Worm (Caenorhabditis elegans): ENCODE data around the gene R11D1.10.

The R11D1.10 gene

ce11 chrV:12732734-12733133, 3.4 kb downstream of the R11D1.10 start:
- peak; percentile 77 for TF ChIP-seq pqm-1 (tag; optimal IDR thresholded peaks at IDR 0.05)
- peak; percentile 87 for TF ChIP-seq elt-2 (tag; optimal IDR thresholded peaks at IDR 0.05)
- TF ChIP-seq nhr-28 (tag; optimal IDR thresholded peaks at IDR 0.05): no peak
- no peak for TF ChIP-seq elt-3 (tag; optimal IDR thresholded peaks at IDR 0.05)
- TF ChIP-seq pha-4 (tag; optimal IDR thresholded peaks at IDR 0.05): peak; percentile 23

DNA sequence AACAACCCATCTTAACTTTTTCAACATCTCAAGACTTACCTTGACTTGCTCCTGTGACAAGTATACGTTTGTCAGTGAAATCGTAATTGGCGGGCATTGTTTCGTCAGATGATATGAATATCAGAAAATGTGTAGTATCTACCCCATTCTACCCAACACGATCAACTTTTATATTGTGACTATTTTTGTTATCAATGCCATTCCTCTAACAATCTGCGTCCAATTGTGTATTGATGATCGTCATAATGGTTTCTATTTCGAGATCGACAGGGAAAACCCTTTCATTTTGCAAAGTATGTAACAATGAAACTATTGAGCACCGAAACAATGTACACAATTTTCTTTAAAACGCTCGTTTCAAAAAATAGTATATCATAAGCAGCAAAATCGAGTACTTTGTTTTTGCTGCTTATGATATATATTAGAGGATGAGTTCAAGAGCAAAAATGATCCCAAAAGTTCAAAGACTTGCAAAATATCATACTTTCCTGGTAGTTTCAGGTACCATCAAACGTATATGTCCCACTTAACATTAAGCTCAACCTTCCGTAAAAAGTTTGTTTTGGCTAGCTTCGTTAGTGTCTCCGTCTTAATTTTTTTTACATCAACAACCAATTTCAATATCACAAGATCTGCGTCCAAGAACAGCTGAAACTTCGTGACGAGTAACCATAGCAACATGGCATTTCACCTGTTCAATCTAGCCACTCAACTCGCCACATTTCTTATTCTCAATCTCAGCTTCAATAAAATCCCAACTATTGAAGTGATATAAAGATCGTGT, 4.3 kb downstream of the R11D1.10 start, which contains the start of the genes dhs-21 and xbx-9:
Gene dhs-21, minus strand, starts transcription at position 181 of the 784 bp plus-strand sequence.
Gene xbx-9, plus strand, starts transcription at position 734 of the 784 bp plus-strand sequence.
- TF ChIP-seq elt-1 (tag; optimal IDR thresholded peaks at IDR 0.05) (no peak), nhr-43 (tag; optimal IDR thresholded peaks at IDR 0.05; ENCODE audit: poor library complexity, severe bottlenecking) (no peak), pha-4 (tag; optimal IDR thresholded peaks at IDR 0.05) (peak; percentile 12), mml-1 (tag; optimal IDR thresholded peaks at IDR 0.05) (no peak), pqm-1 (tag; optimal IDR thresholded peaks at IDR 0.05) (peak; percentile 86), elt-3 (tag; optimal IDR thresholded peaks at IDR 0.05) (peak in 1 of 3 experiments; percentile 26), ceh-9 (tag; optimal IDR thresholded peaks at IDR 0.05) (no peak), nhr-76 (tag; optimal IDR thresholded peaks at IDR 0.05) (no peak), nhr-23 (tag; optimal IDR thresholded peaks at IDR 0.05) (no peak), elt-2 (tag; optimal IDR thresholded peaks at IDR 0.05) (peak; percentile 79), jun-1 (tag; optimal IDR thresholded peaks at IDR 0.05) (peak; percentile 54), fkh-2 (tag; optimal IDR thresholded peaks at IDR 0.05) (no peak), lin-15B (tag; optimal IDR thresholded peaks at IDR 0.05) (no peak), unc-39 (tag; optimal IDR thresholded peaks at IDR 0.05) (no peak)

DNA sequence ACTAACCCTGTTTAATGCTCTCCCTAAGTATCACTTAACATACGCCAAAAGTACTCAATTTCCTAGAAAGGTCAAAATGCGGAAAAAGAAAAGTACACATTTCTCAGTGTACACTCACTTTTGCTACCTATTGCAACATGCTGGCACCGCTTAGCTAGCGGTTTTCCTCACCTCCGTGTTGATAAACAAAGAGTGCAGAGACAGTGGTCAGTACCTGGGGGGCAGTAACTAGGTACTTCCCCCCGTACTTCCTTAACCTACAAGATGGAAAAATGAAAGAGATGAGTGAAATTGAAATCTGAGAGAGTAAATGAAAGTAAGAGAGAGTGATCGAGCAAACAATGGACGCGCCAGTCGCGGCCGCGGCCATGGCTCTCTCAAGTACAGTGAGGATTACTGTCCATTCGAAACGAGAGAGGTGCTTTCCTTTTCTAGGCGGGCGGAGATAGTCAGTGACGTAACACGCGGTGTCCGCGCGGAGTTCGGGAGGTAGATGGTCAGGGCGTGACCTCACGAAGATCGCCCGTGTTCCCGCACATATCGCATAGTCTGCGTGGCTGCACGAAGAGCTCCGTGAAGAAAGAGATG, 6.9 kb downstream of the R11D1.10 start, which contains the start of gene cky-1:
Gene cky-1, plus strand, starts transcription at position 538 of the 588 bp plus-strand sequence.
- TF ChIP-seq jun-1 (tag; optimal IDR thresholded peaks at IDR 0.05): no peak
- no peak for TF ChIP-seq skn-1 (tag; optimal IDR thresholded peaks at IDR 0.05)
- no peak for TF ChIP-seq mdl-1 (tag; optimal IDR thresholded peaks at IDR 0.05)
- no peak for TF ChIP-seq snpc-4 (tag; optimal IDR thresholded peaks at IDR 0.05)
- TF ChIP-seq nfya-1 (tag; optimal IDR thresholded peaks at IDR 0.05; ENCODE audit: insufficient read depth): no peak
- no peak for TF ChIP-seq nhr-23 (tag; optimal IDR thresholded peaks at IDR 0.05)
- no peak for TF ChIP-seq aly-2 (tag; optimal IDR thresholded peaks at IDR 0.05)
- TF ChIP-seq pha-4 (tag; optimal IDR thresholded peaks at IDR 0.05): peak; percentile 19

DNA sequence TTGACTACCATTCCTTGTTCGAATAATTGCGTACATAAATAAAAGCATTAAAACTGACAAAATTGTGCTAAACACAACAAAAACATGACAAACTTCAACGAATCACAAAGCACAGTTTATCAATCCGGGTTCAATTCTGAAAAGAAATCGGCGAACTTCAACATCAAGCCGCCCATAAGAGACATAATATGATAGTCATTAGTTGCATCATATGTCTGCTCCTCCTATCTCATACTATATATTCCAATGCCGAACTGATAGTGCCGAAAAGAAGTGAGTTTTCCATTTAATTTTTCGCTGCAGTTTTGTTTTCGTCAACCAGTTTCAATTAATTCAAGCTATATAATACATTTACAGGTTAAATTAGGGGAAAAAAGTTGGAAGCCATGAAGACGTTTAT, 12.4 kb downstream of the R11D1.10 start, which contains the start of gene hrg-7:
Gene hrg-7, plus strand, starts transcription at position 358 of the 400 bp plus-strand sequence.
- peak; percentile 62 for TF ChIP-seq skn-1 (tag; optimal IDR thresholded peaks at IDR 0.05)
- TF ChIP-seq unc-62 (GFP tag; optimal IDR thresholded peaks at IDR 0.05): no peak
- peak; percentile 95 for TF ChIP-seq elt-2 (tag; optimal IDR thresholded peaks at IDR 0.05)

DNA sequence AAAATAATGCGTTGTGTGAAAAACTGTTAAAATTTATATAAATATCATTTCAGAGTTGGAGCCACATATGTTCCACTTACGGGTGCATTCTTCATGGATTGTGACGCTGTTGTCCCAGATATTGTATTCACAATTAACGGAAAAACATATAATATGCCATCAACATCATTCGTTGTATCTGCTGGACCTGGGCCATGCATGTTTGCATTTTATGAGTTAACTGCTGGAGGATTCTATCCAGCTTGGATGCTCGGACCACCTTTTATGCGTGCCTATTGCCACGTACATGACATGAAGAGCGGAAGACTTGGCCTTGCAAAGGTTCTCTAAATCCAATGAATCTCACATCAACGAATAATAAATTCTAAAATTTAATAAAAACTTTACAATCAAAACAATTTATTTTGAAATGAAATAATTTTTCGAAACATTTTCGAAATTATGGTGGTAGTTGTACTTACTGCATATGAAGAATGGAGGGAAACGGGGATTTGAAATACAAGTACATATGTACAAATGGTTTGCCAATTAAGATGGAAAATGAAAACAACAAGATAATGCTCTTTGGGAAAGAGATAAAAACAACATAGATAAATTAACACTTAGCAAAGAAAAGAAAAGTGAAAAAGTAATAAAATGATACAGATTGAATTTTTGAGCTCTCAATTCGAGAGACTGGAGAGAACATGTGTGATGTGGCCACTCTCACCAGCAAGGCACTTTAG, 14.6 kb downstream of the R11D1.10 start:
- TF ChIP-seq tbx-2 (tag; optimal IDR thresholded peaks at IDR 0.05) (no peak), elt-2 (tag; optimal IDR thresholded peaks at IDR 0.05) (peak; percentile 28), nfya-1 (tag; optimal IDR thresholded peaks at IDR 0.05; ENCODE audit: insufficient read depth) (no peak), ztf-4 (tag; optimal IDR thresholded peaks at IDR 0.05) (no peak)

- peak; percentile 92 for TF ChIP-seq elt-2 (tag; optimal IDR thresholded peaks at IDR 0.05)
- TF ChIP-seq pqm-1 (tag; optimal IDR thresholded peaks at IDR 0.05): peak; percentile 42
- no peak for TF ChIP-seq unc-62 (GFP tag; optimal IDR thresholded peaks at IDR 0.05)
- no peak for TF ChIP-seq pha-4 (tag; optimal IDR thresholded peaks at IDR 0.05)
These were observed 15.7 kb downstream of the R11D1.10 start, which contains the start of gene C15C8.7 for ce11 chrV:12744979-12745378. TSS of gene C15C8.7 (minus strand) at chrV:12745050.

ce11 chrV:12747431-12747830, 18.1 kb downstream of the R11D1.10 start, which contains the start of gene C15C8.4:
TSS of gene C15C8.4 (minus strand) at chrV:12747463.
- TF ChIP-seq elt-2 (tag; optimal IDR thresholded peaks at IDR 0.05) (no peak), jun-1 (tag; optimal IDR thresholded peaks at IDR 0.05) (no peak), nhr-77 (tag; optimal IDR thresholded peaks at IDR 0.05) (no peak), hmg-11 (tag; optimal IDR thresholded peaks at IDR 0.05) (no peak), zag-1 (tag; optimal IDR thresholded peaks at IDR 0.05) (no peak), tbx-2 (tag; optimal IDR thresholded peaks at IDR 0.05) (no peak), lsy-12 (tag; optimal IDR thresholded peaks at IDR 0.05) (no peak), aly-2 (tag; optimal IDR thresholded peaks at IDR 0.05) (no peak), nhr-23 (tag; optimal IDR thresholded peaks at IDR 0.05) (no peak), ceh-28 (tag; optimal IDR thresholded peaks at IDR 0.05) (peak; percentile 18), nhr-12 (tag; optimal IDR thresholded peaks at IDR 0.05) (no peak), lin-15B (tag; optimal IDR thresholded peaks at IDR 0.05) (peak; percentile 45), elt-1 (tag; optimal IDR thresholded peaks at IDR 0.05) (peak; percentile 54), nfya-1 (tag; optimal IDR thresholded peaks at IDR 0.05; ENCODE audit: insufficient read depth) (peak; percentile 6), daf-12 (tag; optimal IDR thresholded peaks at IDR 0.05) (no peak), fkh-10 (GFP tag; optimal IDR thresholded peaks at IDR 0.05) (no peak)
